Fruit fly (Drosophila melanogaster) whole organism, embryonic: Measurements from ENCODE around the gene CG6790.
A peak's percentile ranks its signal among the peaks of the same experiment; 100 is the strongest.

Experiments
- Abd-B ChIP-seq: fragments of 200-800 bp; sonication (Bioruptor generic); optimal IDR thresholded peaks from 2 replicates; lab custom pipeline; 2018; ENCODE audit warnings: missing biosample characterization, mild to moderate bottlenecking, missing genetic modification characterization, moderate library complexity
- B-H2 ChIP-seq: fragments of 200-800 bp; sonication (Bioruptor generic); optimal IDR thresholded peaks from 2 replicates; lab custom pipeline; 2018; ENCODE audit warnings: missing biosample characterization, mild to moderate bottlenecking, missing genetic modification characterization
- Bteb2 ChIP-seq: fragments of 200-800 bp; sonication (Bioruptor generic); optimal IDR thresholded peaks from 2 replicates; lab custom pipeline; 2016; ENCODE audit warnings: missing biosample characterization, missing genetic modification characterization
- CG10209 ChIP-seq: fragments of 200-800 bp; sonication (Bioruptor generic); optimal IDR thresholded peaks from 3 replicates; lab custom pipeline; 2017; ENCODE audit warnings: missing biosample characterization, mild to moderate bottlenecking, missing genetic modification characterization, missing genetic modification reagents
- CG12299 ChIP-seq: fragments of 200-800 bp; sonication (Bioruptor generic); optimal IDR thresholded peaks from 2 replicates; lab custom pipeline; 2018; ENCODE audit warnings: missing biosample characterization, mild to moderate bottlenecking, missing genetic modification characterization
- CG12744 ChIP-seq: fragments of 200-800 bp; sonication (Bioruptor generic); optimal IDR thresholded peaks from 2 replicates; lab custom pipeline; 2016; ENCODE audit warnings: missing biosample characterization, missing genetic modification characterization
- CG13287 ChIP-seq: fragments of 200-800 bp; sonication (Bioruptor generic); IDR thresholded peaks from 2 replicates; pipeline ENCODE4 v1.3.6; 2022; ENCODE audit warnings: missing biosample characterization, missing genetic modification characterization; ENCODE audit not compliant: partially characterized antibody
- CG14710 ChIP-seq: fragments of 200-800 bp; sonication (Bioruptor generic); optimal IDR thresholded peaks from 3 replicates; lab custom pipeline; 2019; ENCODE audit warnings: missing biosample characterization, mild to moderate bottlenecking, missing genetic modification characterization, moderate library complexity
- CG14965 ChIP-seq: fragments of 200-800 bp; sonication (Bioruptor generic); optimal IDR thresholded peaks from 2 replicates; lab custom pipeline; 2016; ENCODE audit warnings: missing biosample characterization, missing genetic modification characterization, borderline replicate concordance
- CG15696 ChIP-seq: fragments of 200-800 bp; sonication (Bioruptor generic); optimal IDR thresholded peaks from 2 replicates; lab custom pipeline; 2019; ENCODE audit warnings: missing biosample characterization, mild to moderate bottlenecking, missing genetic modification characterization, moderate library complexity
- CG18764 ChIP-seq: fragments of 200-800 bp; sonication (Bioruptor generic); optimal IDR thresholded peaks from 3 replicates; lab custom pipeline; 2016; ENCODE audit warnings: missing biosample characterization, missing genetic modification characterization
- CG32772 ChIP-seq: fragments of 200-800 bp; sonication (Bioruptor generic); IDR thresholded peaks from 2 replicates; pipeline ENCODE4 v1.3.6; 2022; ENCODE audit warnings: missing biosample characterization, missing genetic modification characterization
- CG4360 ChIP-seq: fragments of 200-800 bp; sonication (Bioruptor generic); IDR thresholded peaks from 2 replicates; pipeline ENCODE4 v1.3.6; 2022; ENCODE audit warnings: missing biosample characterization, missing genetic modification characterization
- CG6254 ChIP-seq: fragments of 200-800 bp; sonication (Bioruptor generic); optimal IDR thresholded peaks from 3 replicates; lab custom pipeline; 2017; ENCODE audit warnings: mild to moderate bottlenecking, missing biosample characterization, missing genetic modification reagents, missing genetic modification characterization
- CG6683 ChIP-seq: fragments of 200-800 bp; sonication (Bioruptor generic); optimal IDR thresholded peaks from 2 replicates; lab custom pipeline; 2017; ENCODE audit warnings: missing biosample characterization, mild to moderate bottlenecking, missing genetic modification characterization, missing genetic modification reagents
- CG6689 ChIP-seq: fragments of 200-800 bp; sonication (Bioruptor generic); IDR thresholded peaks from 2 replicates; pipeline ENCODE4 v1.3.6; 2022; ENCODE audit warnings: missing biosample characterization, missing genetic modification characterization
- CG8281 ChIP-seq: fragments of 200-800 bp; sonication (Bioruptor generic); optimal IDR thresholded peaks from 2 replicates; lab custom pipeline; 2018; ENCODE audit warnings: missing biosample characterization, mild to moderate bottlenecking, missing genetic modification characterization, moderate library complexity
- D ChIP-seq, 2 experiments: fragments of 200-800 bp in 1 of 2; fragments of >200 bp in 1 of 2; sonication (Bioruptor generic) in 1 of 2; optimal IDR thresholded peaks; 2 replicates in 1 of 2; 3 replicates in 1 of 2; lab custom pipeline; 2017; ENCODE audit warnings: mild to moderate bottlenecking in 1 of 2, missing biosample characterization in 1 of 2, missing genetic modification characterization in 1 of 2, missing genetic modification reagents in 1 of 2
- Doc3 ChIP-seq: fragments of 200-800 bp; sonication (Bioruptor generic); IDR thresholded peaks from 3 replicates; pipeline ENCODE4 v1.3.6; 2022; ENCODE audit warnings: missing biosample characterization, missing genetic modification characterization; ENCODE audit not compliant: partially characterized antibody
- ERR ChIP-seq: fragments of 200-800 bp; sonication (Bioruptor generic); optimal IDR thresholded peaks from 2 replicates; lab custom pipeline; 2016; ENCODE audit warnings: missing biosample characterization, missing genetic modification characterization
- Eip74EF ChIP-seq, 2 experiments: fragments of 200-800 bp in 1 of 2; fragments of >200 bp in 1 of 2; sonication (Bioruptor generic) in 1 of 2; optimal IDR thresholded peaks; 2 replicates each; lab custom pipeline; 2017 to 2019; ENCODE audit warnings: missing biosample characterization in 2 of 2, missing genetic modification characterization in 2 of 2, mild to moderate bottlenecking in 1 of 2, moderate library complexity in 1 of 2
- Ets65A ChIP-seq: fragments of 200-800 bp; sonication (Bioruptor generic); peaks from one replicate; lab custom pipeline; 2016; ENCODE audit warnings: missing biosample characterization, missing genetic modification characterization
- MBD-R2 ChIP-seq: fragments of 200-800 bp; sonication (Bioruptor generic); IDR thresholded peaks from 2 replicates; pipeline ENCODE4 v1.3.6; 2022; ENCODE audit warnings: missing biosample characterization, missing genetic modification characterization
- Max ChIP-seq: fragments of 200-800 bp; sonication (Bioruptor generic); optimal IDR thresholded peaks from 2 replicates; lab custom pipeline; 2016; ENCODE audit warnings: missing biosample characterization, mild to moderate bottlenecking, missing genetic modification characterization
- Meics ChIP-seq: fragments of 200-800 bp; sonication (Bioruptor generic); optimal IDR thresholded peaks from 2 replicates; lab custom pipeline; 2017; ENCODE audit warnings: missing biosample characterization, mild to moderate bottlenecking, missing genetic modification characterization
- Mes4 ChIP-seq: fragments of 200-800 bp; sonication (Bioruptor generic); optimal IDR thresholded peaks from 2 replicates; lab custom pipeline; 2016; ENCODE audit warnings: missing biosample characterization, missing genetic modification characterization
- Oaz ChIP-seq: fragments of 200-800 bp; sonication (Bioruptor generic); IDR thresholded peaks from 2 replicates; pipeline ENCODE4 v1.3.6; 2022; ENCODE audit warnings: missing biosample characterization, missing genetic modification characterization
- Ptx1 ChIP-seq: fragments of 200-800 bp; sonication (Bioruptor generic); IDR thresholded peaks from 2 replicates; pipeline ENCODE4 v1.3.6; 2022; ENCODE audit warnings: missing biosample characterization, missing genetic modification characterization
- Scr ChIP-seq: fragments of 200-800 bp; sonication (Bioruptor generic); IDR thresholded peaks from 2 replicates; pipeline ENCODE4 v1.3.6; 2022; ENCODE audit warnings: missing biosample characterization, missing genetic modification characterization; ENCODE audit not compliant: partially characterized antibody
- Sox102F ChIP-seq: fragments of 200-800 bp; sonication (Bioruptor generic); optimal IDR thresholded peaks from 2 replicates; lab custom pipeline; 2018; ENCODE audit warnings: missing biosample characterization, mild to moderate bottlenecking, missing genetic modification characterization, moderate library complexity
- Xrp1 ChIP-seq: fragments of 200-800 bp; sonication (Bioruptor generic); IDR thresholded peaks from 2 replicates; pipeline ENCODE4 v1.3.6; 2022; ENCODE audit warnings: missing biosample characterization, missing genetic modification characterization
- ato ChIP-seq: fragments of 200-800 bp; sonication (Bioruptor generic); IDR thresholded peaks from 2 replicates; pipeline ENCODE4 v1.3.6; 2022; ENCODE audit warnings: missing biosample characterization, missing genetic modification characterization; ENCODE audit not compliant: partially characterized antibody
- bigmax ChIP-seq: fragments of 200-800 bp; sonication (Bioruptor generic); optimal IDR thresholded peaks from 2 replicates; lab custom pipeline; 2018; ENCODE audit warnings: missing biosample characterization, mild to moderate bottlenecking, missing genetic modification characterization
- cwo ChIP-seq: fragments of 200-800 bp; sonication (Bioruptor generic); optimal IDR thresholded peaks from 3 replicates; lab custom pipeline; 2017; ENCODE audit warnings: missing biosample characterization, missing genetic modification characterization, mild to moderate bottlenecking, moderate library complexity, missing genetic modification reagents
- dysf ChIP-seq: fragments of 200-800 bp; sonication (Bioruptor generic); IDR thresholded peaks from 3 replicates; pipeline ENCODE4 v1.3.6; 2022; ENCODE audit warnings: missing biosample characterization, missing genetic modification characterization
- ewg ChIP-seq: fragments of 200-800 bp; sonication (Bioruptor generic); optimal IDR thresholded peaks from 3 replicates; lab custom pipeline; 2017; ENCODE audit warnings: mild to moderate bottlenecking, missing biosample characterization, missing genetic modification reagents, missing genetic modification characterization
- fd3F ChIP-seq: fragments of 200-800 bp; sonication (Bioruptor generic); optimal IDR thresholded peaks from 2 replicates; lab custom pipeline; 2018; ENCODE audit warnings: missing biosample characterization, mild to moderate bottlenecking, missing genetic modification characterization, moderate library complexity
- jigr1 ChIP-seq: fragments of 200-800 bp; sonication (Bioruptor generic); IDR thresholded peaks from 3 replicates; pipeline ENCODE4 v1.3.6; 2022; ENCODE audit warnings: missing biosample characterization, missing genetic modification characterization
- kni ChIP-seq: fragments of 200-800 bp; sonication (Bioruptor generic); optimal IDR thresholded peaks from 3 replicates; lab custom pipeline; 2017; ENCODE audit warnings: mild to moderate bottlenecking, missing biosample characterization, missing genetic modification reagents, missing genetic modification characterization
- lbe ChIP-seq: fragments of 200-800 bp; sonication (Bioruptor generic); optimal IDR thresholded peaks from 2 replicates; lab custom pipeline; 2016; ENCODE audit warnings: missing biosample characterization, mild to moderate bottlenecking, missing genetic modification characterization
- odd ChIP-seq: fragments of 200-800 bp; sonication (Bioruptor generic); optimal IDR thresholded peaks from 2 replicates; lab custom pipeline; 2017; ENCODE audit warnings: missing biosample characterization, mild to moderate bottlenecking, missing genetic modification characterization
- scrt ChIP-seq: fragments of 200-800 bp; sonication (Bioruptor generic); optimal IDR thresholded peaks from 2 replicates; lab custom pipeline; 2018; ENCODE audit warnings: missing biosample characterization, mild to moderate bottlenecking, missing genetic modification characterization, moderate library complexity
- so ChIP-seq: fragments of 200-800 bp; sonication (Bioruptor generic); IDR thresholded peaks from 3 replicates; pipeline ENCODE4 v1.3.6; 2022; ENCODE audit warnings: missing biosample characterization, missing genetic modification characterization
- stc ChIP-seq: fragments of 200-800 bp; sonication (Bioruptor generic); IDR thresholded peaks from 2 replicates; pipeline ENCODE4 v1.3.6; 2022; ENCODE audit warnings: missing biosample characterization, missing genetic modification characterization
- toy ChIP-seq: fragments of 200-800 bp; sonication (Bioruptor generic); IDR thresholded peaks from 2 replicates; pipeline ENCODE4 v1.3.6; 2022; ENCODE audit warnings: missing biosample characterization, missing genetic modification characterization
- trem ChIP-seq: fragments of 200-800 bp; optimal IDR thresholded peaks from 3 replicates; lab custom pipeline; 2019; ENCODE audit warnings: missing biosample characterization, mild to moderate bottlenecking, missing genetic modification characterization, moderate library complexity
- vfl ChIP-seq: fragments of 200-800 bp; sonication (Bioruptor generic); optimal IDR thresholded peaks from 2 replicates; lab custom pipeline; 2016; ENCODE audit warnings: missing biosample characterization, missing genetic modification characterization
- zen ChIP-seq: fragments of 200-800 bp; sonication (Bioruptor generic); optimal IDR thresholded peaks from 3 replicates; lab custom pipeline; 2018; ENCODE audit warnings: missing biosample characterization, mild to moderate bottlenecking, missing genetic modification characterization, moderate library complexity

CG6790 gene

DNA sequence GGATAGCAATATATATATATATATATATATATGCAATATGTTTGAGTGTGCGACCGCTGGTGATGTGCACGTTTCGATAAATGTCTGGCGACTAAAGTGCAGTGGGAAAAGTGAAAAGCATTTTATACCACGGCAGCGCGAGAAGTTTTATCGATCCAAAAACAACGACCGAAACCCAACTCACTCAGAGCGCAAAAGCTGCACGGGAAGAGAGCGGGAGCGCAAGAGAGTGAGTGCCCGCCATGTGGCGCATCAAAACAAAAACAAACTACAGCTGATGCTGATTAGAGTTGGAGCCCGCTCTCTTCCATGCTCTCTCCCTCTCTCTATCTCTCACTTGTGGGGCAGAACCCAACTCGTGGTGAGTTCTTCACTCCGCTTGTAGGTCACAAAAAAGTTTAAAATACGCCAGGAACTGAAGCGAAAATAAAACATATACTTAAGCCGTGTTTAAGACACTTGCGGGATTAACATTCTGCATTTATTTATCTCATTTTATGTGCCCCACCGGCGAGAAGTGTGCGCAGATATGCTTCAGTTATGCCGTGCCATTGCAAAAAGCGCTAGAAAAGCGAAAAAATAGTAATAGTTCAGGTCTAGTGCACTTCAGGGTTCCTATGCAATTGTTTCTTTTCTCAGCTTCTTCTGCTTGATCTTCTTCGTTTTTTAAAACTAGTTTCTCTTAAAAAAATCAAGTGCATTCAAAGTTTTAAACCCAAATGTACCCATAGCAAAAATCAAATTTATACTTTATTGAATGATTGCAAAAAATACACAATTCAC, 26.3 kb upstream of the CG6790 start (continued):
- no peak for TF ChIP-seq Oaz (GFP tag; lab: Robert Waterston, UW)
- TF ChIP-seq D (optimal IDR thresholded peaks at IDR 0.05; lab: Kevin White, UChicago), result no peak
- no peak for TF ChIP-seq D (GFP tag; optimal IDR thresholded peaks at IDR 0.05; lab: Kevin White, UChicago)
- TF ChIP-seq Bteb2 (GFP tag; lab: Kevin White, UChicago), result no peak
- TF ChIP-seq odd (GFP tag; lab: Kevin White, UChicago), result no peak
- peak; percentile 76 for TF ChIP-seq CG13287 (GFP tag; lab: Robert Waterston, UW)
- no peak for TF ChIP-seq kni
- no peak for TF ChIP-seq scrt (GFP tag; lab: Kevin White, UChicago)
- TF ChIP-seq CG6689 (GFP tag; lab: Robert Waterston, UW), result no peak
- TF ChIP-seq Scr, result no peak
- TF ChIP-seq CG14710 (tag; lab: Kevin White, UChicago), result no peak
- peak; percentile 40 for TF ChIP-seq CG6254
- no peak for TF ChIP-seq MBD-R2 (GFP tag; lab: Robert Waterston, UW)
- TF ChIP-seq vfl (GFP tag; lab: Kevin White, UChicago), result no peak
- peak; percentile 50; the same call in 1 of the 3 replicates for TF ChIP-seq Doc3 (GFP tag; lab: Robert Waterston, UW)
- peak; percentile 44 for TF ChIP-seq lbe (GFP tag; lab: Kevin White, UChicago)
- TF ChIP-seq Mes4 (GFP tag; lab: Kevin White, UChicago), result no peak
- no peak for TF ChIP-seq dysf (GFP tag; lab: Robert Waterston, UW)
- no peak for TF ChIP-seq jigr1 (GFP tag; lab: Robert Waterston, UW)
- TF ChIP-seq bigmax (GFP tag; lab: Kevin White, UChicago), result no peak
- no peak for TF ChIP-seq ERR (GFP tag; lab: Kevin White, UChicago)
- TF ChIP-seq CG10209, result no peak
- no peak for TF ChIP-seq CG15696 (tag; lab: Kevin White, UChicago)
- peak; percentile 9; the same call in 1 of the 2 replicates for TF ChIP-seq Xrp1 (GFP tag; lab: Robert Waterston, UW)
- no peak for TF ChIP-seq B-H2
- no peak for TF ChIP-seq toy (GFP tag; lab: Robert Waterston, UW)
- TF ChIP-seq Max (GFP tag; lab: Kevin White, UChicago), result no peak
- TF ChIP-seq Sox102F, result no peak
- peak; percentile 21; the same call in 1 of the 3 replicates for TF ChIP-seq so (GFP tag; lab: Robert Waterston, UW)
- TF ChIP-seq Eip74EF (GFP tag; optimal IDR thresholded peaks at IDR 0.05; lab: Kevin White, UChicago), result peak in 1 of 2 experiments; percentile 4
- no peak for TF ChIP-seq Ptx1 (GFP tag; lab: Robert Waterston, UW)
- TF ChIP-seq Abd-B, result no peak
- TF ChIP-seq cwo (GFP tag; lab: Kevin White, UChicago), result no peak
- no peak for TF ChIP-seq fd3F (GFP tag; lab: Kevin White, UChicago)
- peak; percentile 50 for TF ChIP-seq CG4360 (GFP tag; lab: Robert Waterston, UW)
- no peak for TF ChIP-seq CG32772 (GFP tag; lab: Robert Waterston, UW)
- no peak for TF ChIP-seq CG8281
- TF ChIP-seq ewg, result peak; percentile 32
- TF ChIP-seq CG6683 (GFP tag; lab: Kevin White, UChicago), result no peak
- no peak for TF ChIP-seq Ets65A (GFP tag; lab: Kevin White, UChicago)
- TF ChIP-seq CG14965 (GFP tag; lab: Kevin White, UChicago), result no peak
- TF ChIP-seq CG12299 (tag; lab: Kevin White, UChicago), result no peak
- peak; percentile 32; the same call in 1 of the 2 replicates for TF ChIP-seq stc (GFP tag; lab: Robert Waterston, UW)
- no peak for TF ChIP-seq zen (tag; lab: Kevin White, UChicago)
- peak; percentile 5 for TF ChIP-seq trem (tag; lab: Kevin White, UChicago)
- no peak for TF ChIP-seq CG12744 (GFP tag; lab: Kevin White, UChicago)
- no peak for TF ChIP-seq CG18764 (GFP tag; lab: Kevin White, UChicago)
- no peak for TF ChIP-seq Meics (GFP tag; lab: Kevin White, UChicago)
- TF ChIP-seq ato (GFP tag; lab: Robert Waterston, UW), result no peak; the same call in 1 of the 2 replicates
